Fruit fly (Drosophila melanogaster) whole organism, embryonic: Measurements from ENCODE around the gene CG7294.

Experiments used
- CG10147 ChIP-seq: fragments of 200-800 bp; sonication (Bioruptor generic); optimal IDR thresholded peaks from 2 replicates; lab custom pipeline; 2019; ENCODE audit warnings: missing biosample characterization, mild to moderate bottlenecking, missing genetic modification characterization, moderate library complexity
- CG11696 ChIP-seq: fragments of 200-800 bp; sonication (Bioruptor generic); IDR thresholded peaks from 2 replicates; pipeline ENCODE4 v1.3.6; 2022; ENCODE audit warnings: missing biosample characterization, missing genetic modification characterization
- CG15514 ChIP-seq: fragments of 200-800 bp; sonication (Bioruptor generic); optimal IDR thresholded peaks from 3 replicates; lab custom pipeline; 2017; ENCODE audit warnings: missing biosample characterization, missing genetic modification characterization, mild to moderate bottlenecking, moderate library complexity, missing genetic modification reagents
- CG17385 ChIP-seq: fragments of 200-800 bp; sonication (Bioruptor generic); optimal IDR thresholded peaks from 3 replicates; lab custom pipeline; 2018; ENCODE audit warnings: missing biosample characterization, mild to moderate bottlenecking, missing genetic modification characterization
- CG2120 ChIP-seq: fragments of 200-800 bp; sonication (Bioruptor generic); optimal IDR thresholded peaks from 3 replicates; lab custom pipeline; 2016; ENCODE audit warnings: missing biosample characterization, missing genetic modification characterization
- CG2202 ChIP-seq: fragments of 200-800 bp; sonication (Bioruptor generic); optimal IDR thresholded peaks from 2 replicates; lab custom pipeline; 2018; ENCODE audit warnings: missing biosample characterization, mild to moderate bottlenecking, missing genetic modification characterization
- CG2678 ChIP-seq: fragments of 200-800 bp; sonication (Bioruptor generic); optimal IDR thresholded peaks from 3 replicates; lab custom pipeline; 2019; ENCODE audit warnings: missing biosample characterization, mild to moderate bottlenecking, missing genetic modification characterization, moderate library complexity
- CG30431 ChIP-seq: fragments of 200-800 bp; sonication (Bioruptor generic); optimal IDR thresholded peaks from 2 replicates; lab custom pipeline; 2017; ENCODE audit warnings: missing biosample characterization, missing genetic modification characterization
- CG31224 ChIP-seq: fragments of 200-800 bp; sonication (Bioruptor generic); IDR thresholded peaks from 2 replicates; pipeline ENCODE4 v1.3.6; 2022; ENCODE audit warnings: missing biosample characterization, missing genetic modification characterization
- CG31365 ChIP-seq: fragments of 200-800 bp; sonication (Bioruptor generic); optimal IDR thresholded peaks from 2 replicates; lab custom pipeline; 2018; ENCODE audit warnings: missing biosample characterization, mild to moderate bottlenecking, missing genetic modification characterization
- CG33557 ChIP-seq: fragments of 200-800 bp; sonication (Bioruptor generic); optimal IDR thresholded peaks from 2 replicates; lab custom pipeline; 2019; ENCODE audit warnings: missing biosample characterization, mild to moderate bottlenecking, missing genetic modification characterization, moderate library complexity
- CG42726 ChIP-seq: fragments of 200-800 bp; sonication (Bioruptor generic); IDR thresholded peaks from 2 replicates; pipeline ENCODE4 v1.3.6; 2022; ENCODE audit warnings: missing biosample characterization, missing genetic modification characterization; ENCODE audit not compliant: partially characterized antibody
- CG7556 ChIP-seq: fragments of 200-800 bp; sonication (Bioruptor generic); optimal IDR thresholded peaks from 2 replicates; lab custom pipeline; 2017; ENCODE audit warnings: missing biosample characterization, mild to moderate bottlenecking, missing genetic modification characterization
- CG8944 ChIP-seq: fragments of 200-800 bp; sonication (Bioruptor generic); optimal IDR thresholded peaks from 3 replicates; lab custom pipeline; 2016; ENCODE audit warnings: missing biosample characterization, missing genetic modification characterization
- CG9609 ChIP-seq: fragments of 200-800 bp; sonication (Bioruptor generic); optimal IDR thresholded peaks from 3 replicates; lab custom pipeline; 2016; ENCODE audit warnings: missing biosample characterization, missing genetic modification characterization
- Dll ChIP-seq: fragments of 200-800 bp; sonication (Bioruptor generic); IDR thresholded peaks from 4 replicates; pipeline ENCODE4 v1.3.6; 2022; ENCODE audit warnings: missing biosample characterization, missing genetic modification characterization; ENCODE audit not compliant: partially characterized antibody
- Drgx ChIP-seq: fragments of 200-800 bp; sonication (Bioruptor generic); IDR thresholded peaks from 2 replicates; pipeline ENCODE4 v1.3.6; 2022; ENCODE audit warnings: missing biosample characterization, missing genetic modification characterization
- Eip74EF ChIP-seq, 2 experiments: fragments of 200-800 bp in 1 of 2; fragments of >200 bp in 1 of 2; sonication (Bioruptor generic) in 1 of 2; optimal IDR thresholded peaks; 2 replicates each; lab custom pipeline; 2017 to 2019; ENCODE audit warnings: missing biosample characterization in 2 of 2, missing genetic modification characterization in 2 of 2, mild to moderate bottlenecking in 1 of 2, moderate library complexity in 1 of 2
- Fer3 ChIP-seq: fragments of 200-800 bp; sonication (Bioruptor generic); optimal IDR thresholded peaks from 2 replicates; lab custom pipeline; 2018; ENCODE audit warnings: missing biosample characterization, mild to moderate bottlenecking, missing genetic modification characterization, moderate library complexity
- Gsc ChIP-seq: fragments of 200-800 bp; sonication (Bioruptor generic); IDR thresholded peaks from 2 replicates; pipeline ENCODE4 v1.3.6; 2022; ENCODE audit warnings: missing biosample characterization, missing genetic modification characterization
- Gug ChIP-seq: fragments of 200-800 bp; sonication (Bioruptor generic); IDR thresholded peaks from 4 replicates; pipeline ENCODE4 v1.3.6; 2022; ENCODE audit warnings: missing biosample characterization, missing genetic modification characterization
- Hmr ChIP-seq: fragments of 200-800 bp; sonication (Bioruptor generic); optimal IDR thresholded peaks from 3 replicates; lab custom pipeline; 2017; ENCODE audit warnings: mild to moderate bottlenecking, missing biosample characterization, missing genetic modification reagents, missing genetic modification characterization
- Lim3 ChIP-seq: fragments of 200-800 bp; sonication (Bioruptor generic); IDR thresholded peaks from 2 replicates; pipeline ENCODE4 v1.3.6; 2022; ENCODE audit warnings: missing biosample characterization, missing genetic modification characterization
- Med ChIP-seq: fragments of 200-800 bp; sonication (Bioruptor generic); peaks from one replicate; lab custom pipeline; 2016; ENCODE audit warnings: missing biosample characterization, missing genetic modification characterization, mild to moderate bottlenecking, inconsistent platforms, moderate library complexity
- Sox102F ChIP-seq: fragments of 200-800 bp; sonication (Bioruptor generic); optimal IDR thresholded peaks from 2 replicates; lab custom pipeline; 2018; ENCODE audit warnings: missing biosample characterization, mild to moderate bottlenecking, missing genetic modification characterization, moderate library complexity
- Taf1 ChIP-seq: fragments of 200-800 bp; sonication (Bioruptor generic); IDR thresholded peaks from 2 replicates; pipeline ENCODE4 v1.3.6; 2022; ENCODE audit warnings: missing biosample characterization, missing genetic modification characterization
- bab2 ChIP-seq: fragments of 200-800 bp; sonication (Bioruptor generic); optimal IDR thresholded peaks from 2 replicates; lab custom pipeline; 2016; ENCODE audit warnings: missing biosample characterization, missing genetic modification characterization
- cad ChIP-seq: fragments of >200 bp; optimal IDR thresholded peaks from 2 replicates; lab custom pipeline; 2017; ENCODE audit warnings: missing biosample characterization, missing genetic modification characterization
- caup ChIP-seq: fragments of 200-800 bp; sonication (Bioruptor generic); optimal IDR thresholded peaks from 3 replicates; lab custom pipeline; 2017; ENCODE audit warnings: missing biosample characterization, mild to moderate bottlenecking, missing genetic modification characterization, moderate library complexity; ENCODE audit not compliant: severe bottlenecking
- chif ChIP-seq, 2 experiments: fragments of 200-800 bp; sonication (Bioruptor generic); optimal IDR thresholded peaks; 3 replicates each; lab custom pipeline; 2016; ENCODE audit warnings: missing biosample characterization in 2 of 2, missing genetic modification characterization in 2 of 2
- dmrt11E ChIP-seq: fragments of 200-800 bp; sonication (Bioruptor generic); optimal IDR thresholded peaks from 3 replicates; lab custom pipeline; 2018; ENCODE audit warnings: missing biosample characterization, mild to moderate bottlenecking, missing genetic modification characterization, moderate library complexity
- ewg ChIP-seq: fragments of 200-800 bp; sonication (Bioruptor generic); optimal IDR thresholded peaks from 3 replicates; lab custom pipeline; 2017; ENCODE audit warnings: mild to moderate bottlenecking, missing biosample characterization, missing genetic modification reagents, missing genetic modification characterization
- fd96Cb ChIP-seq: fragments of 200-800 bp; sonication (Bioruptor generic); optimal IDR thresholded peaks from 2 replicates; lab custom pipeline; 2018; ENCODE audit warnings: missing biosample characterization, mild to moderate bottlenecking, missing genetic modification characterization, moderate library complexity
- gce ChIP-seq: fragments of 200-800 bp; sonication (Bioruptor generic); IDR thresholded peaks from 3 replicates; pipeline ENCODE4 v1.3.6; 2022; ENCODE audit warnings: missing biosample characterization, missing genetic modification characterization
- gcm ChIP-seq: fragments of 200-800 bp; sonication (Bioruptor generic); optimal IDR thresholded peaks from 2 replicates; lab custom pipeline; 2019; ENCODE audit warnings: missing biosample characterization, mild to moderate bottlenecking, missing genetic modification characterization, moderate library complexity
- gfzf ChIP-seq: fragments of 200-800 bp; sonication (Bioruptor generic); optimal IDR thresholded peaks from 2 replicates; lab custom pipeline; 2016; ENCODE audit warnings: missing biosample characterization, mild to moderate bottlenecking, missing genetic modification characterization, moderate library complexity
- gsb ChIP-seq: fragments of 200-800 bp; sonication (Bioruptor generic); IDR thresholded peaks from 2 replicates; pipeline ENCODE4 v1.3.6; 2022; ENCODE audit warnings: missing biosample characterization, missing genetic modification characterization
- hbn ChIP-seq: fragments of 200-800 bp; sonication (Bioruptor generic); IDR thresholded peaks from 2 replicates; pipeline ENCODE4 v1.3.6; 2022; ENCODE audit warnings: missing biosample characterization, missing genetic modification characterization; ENCODE audit not compliant: partially characterized antibody
- insv ChIP-seq, 2 experiments: fragments of 200-800 bp; sonication (Bioruptor generic); optimal IDR thresholded peaks; 3 replicates each; lab custom pipeline; 2016 to 2018; ENCODE audit warnings: missing biosample characterization in 2 of 2, missing genetic modification characterization in 2 of 2
- lilli ChIP-seq: fragments of 200-800 bp; sonication (Bioruptor generic); optimal IDR thresholded peaks from 3 replicates; lab custom pipeline; 2016; ENCODE audit warnings: missing biosample characterization, missing genetic modification characterization
- lola ChIP-seq, 3 experiments: fragments of >200 bp in 2 of 3; fragments of 200-800 bp in 1 of 3; sonication (Bioruptor generic) in 1 of 3; optimal IDR thresholded peaks; 2 replicates each; lab custom pipeline; 2017 to 2019; ENCODE audit warnings: missing biosample characterization in 3 of 3, missing genetic modification characterization in 3 of 3, mild to moderate bottlenecking in 1 of 3, moderate library complexity in 1 of 3
- nerfin-2 ChIP-seq: fragments of 200-800 bp; sonication (Bioruptor generic); IDR thresholded peaks from 2 replicates; pipeline ENCODE4 v1.3.6; 2022; ENCODE audit warnings: missing biosample characterization, missing genetic modification characterization; ENCODE audit not compliant: partially characterized antibody
- pan ChIP-seq, 4 experiments: fragments of >200 bp in 3 of 4; fragments of 200-800 bp in 1 of 4; sonication (Bioruptor generic) in 1 of 4; optimal IDR thresholded peaks in 3 of 4; IDR thresholded peaks in 1 of 4; 2 replicates each; pipeline versions ENCODE4 v1.3.6 to Lab custom; 2017 to 2022; ENCODE audit warnings: missing biosample characterization in 2 of 4, missing genetic modification characterization in 2 of 4, mixed read lengths in 1 of 4
- sens ChIP-seq: fragments of 200-800 bp; sonication (Bioruptor generic); peaks from one replicate; lab custom pipeline; 2016; ENCODE audit warnings: missing biosample characterization, missing genetic modification characterization
- sug ChIP-seq: fragments of 200-800 bp; optimal IDR thresholded peaks from 2 replicates; lab custom pipeline; 2019; ENCODE audit warnings: missing biosample characterization, mild to moderate bottlenecking, missing genetic modification characterization, moderate library complexity
- trem ChIP-seq: fragments of 200-800 bp; optimal IDR thresholded peaks from 3 replicates; lab custom pipeline; 2019; ENCODE audit warnings: missing biosample characterization, mild to moderate bottlenecking, missing genetic modification characterization, moderate library complexity

CG7294 gene

dm6 chr2L:10676933-10677714 lies 11.9 kb downstream of the CG7294 start, which contains the start of gene CG17104 (continued):
- TF ChIP-seq nerfin-2 (GFP tag; lab: Robert Waterston, UW) (no peak), CG15514 (GFP tag; lab: Kevin White, UChicago) (peak; percentile 60), Taf1 (GFP tag; lab: Robert Waterston, UW) (peak; percentile 33; the same call in 1 of the 2 replicates), bab2 (GFP tag; lab: Kevin White, UChicago) (no peak), Sox102F (GFP tag; lab: Kevin White, UChicago) (peak; percentile 55), fd96Cb (no peak), Eip74EF (GFP tag; optimal IDR thresholded peaks at IDR 0.05; lab: Kevin White, UChicago) (no peak), ewg (GFP tag; lab: Kevin White, UChicago) (no peak), Dll (GFP tag; lab: Robert Waterston, UW) (no peak), gsb (GFP tag; lab: Robert Waterston, UW) (no peak), Med (GFP tag; lab: Kevin White, UChicago) (peak; percentile 65), gcm (GFP tag; lab: Kevin White, UChicago) (no peak), lilli (GFP tag; lab: Kevin White, UChicago) (peak; percentile 16), gfzf (GFP tag; lab: Kevin White, UChicago) (no peak), gce (GFP tag; lab: Robert Waterston, UW) (no peak), CG2120 (GFP tag; lab: Kevin White, UChicago) (peak; percentile 62), CG30431 (GFP tag; lab: Kevin White, UChicago) (no peak), Lim3 (GFP tag; lab: Robert Waterston, UW) (no peak), Gsc (GFP tag; lab: Robert Waterston, UW) (no peak), cad (GFP tag; lab: Kevin White, UChicago) (no peak), CG2678 (tag; lab: Kevin White, UChicago) (peak; percentile 56), CG33557 (no peak), insv (GFP tag; optimal IDR thresholded peaks at IDR 0.05; lab: Kevin White, UChicago) (no peak), CG31224 (GFP tag; lab: Robert Waterston, UW) (no peak), hbn (GFP tag; lab: Robert Waterston, UW) (no peak), pan (optimal IDR thresholded peaks at IDR 0.05; lab: Kevin White, UChicago) (no peak), pan (GFP tag; optimal IDR thresholded peaks at IDR 0.05 in 1 of 2, IDR thresholded peaks at IDR 0.05 in 1 of 2) (peak in 1 of 2 experiments; percentile 32), Gug (GFP tag; lab: Robert Waterston, UW) (no peak), CG10147 (GFP tag; lab: Kevin White, UChicago) (no peak), CG11696 (GFP tag; lab: Robert Waterston, UW) (no peak), dmrt11E (tag; lab: Kevin White, UChicago) (no peak), lola (GFP tag; optimal IDR thresholded peaks at IDR 0.05; lab: Kevin White, UChicago) (no peak), CG42726 (GFP tag; lab: Robert Waterston, UW) (no peak), caup (GFP tag; lab: Kevin White, UChicago) (no peak), CG8944 (GFP tag; lab: Kevin White, UChicago) (no peak), Fer3 (tag; lab: Kevin White, UChicago) (peak; percentile 16), CG31365 (tag; lab: Kevin White, UChicago) (no peak), sug (tag; lab: Kevin White, UChicago) (no peak), CG9609 (GFP tag; lab: Kevin White, UChicago) (no peak), CG17385 (GFP tag; lab: Kevin White, UChicago) (peak; percentile 34), chif (GFP tag; optimal IDR thresholded peaks at IDR 0.05; lab: Kevin White, UChicago) (no peak), Hmr (peak; percentile 31), sens (GFP tag; lab: Kevin White, UChicago) (peak; percentile 69), Drgx (GFP tag; lab: Robert Waterston, UW) (peak; percentile 66; the same call in 1 of the 2 replicates), CG7556 (peak; percentile 32), CG2202 (no peak), trem (tag; lab: Kevin White, UChicago) (no peak)
